Worm (Caenorhabditis elegans) whole organism, L4 larva: ENCODE data around the gene T04A6.2.
A peak's percentile ranks its signal among the peaks of the same experiment; 100 is the strongest.

Source experiments
- F10B5.3 ChIP-seq: sonication (generic microtip); optimal IDR thresholded peaks from 2 replicates; lab custom pipeline; 2016; ENCODE audit warnings: mild to moderate bottlenecking, missing genetic modification characterization, missing compliant biosample characterization
- F37D6.2 ChIP-seq: sonication (generic microtip); optimal IDR thresholded peaks from 2 replicates; lab custom pipeline; 2016; ENCODE audit warnings: mild to moderate bottlenecking, missing genetic modification characterization, missing compliant biosample characterization
- Y105C5A.15 ChIP-seq: fragments of 200-800 bp; sonication (Bioruptor generic); IDR thresholded peaks from 2 replicates; pipeline ENCODE4 v1.3.6; 2022; ENCODE audit warnings: missing genetic modification characterization, missing compliant biosample characterization
- Y75B8A.6 ChIP-seq: fragments of 200-800 bp; sonication (Bioruptor generic); IDR thresholded peaks from 2 replicates; pipeline ENCODE4 v1.3.6; 2022; ENCODE audit warnings: missing genetic modification reagents, missing genetic modification characterization, missing compliant biosample characterization
- aha-1 ChIP-seq: fragments of 150-350 bp; peaks from one replicate; lab custom pipeline; 2014; ENCODE audit warnings: missing biosample characterization, missing genetic modification characterization
- aly-2 ChIP-seq: sonication (generic microtip); optimal IDR thresholded peaks from 2 replicates; lab custom pipeline; 2018; ENCODE audit warnings: missing biosample characterization, missing genetic modification characterization
- ama-1 ChIP-seq: fragments of 150-350 bp; optimal IDR thresholded peaks from 2 replicates; lab custom pipeline; 2014; ENCODE audit warnings: inconsistent platforms, mixed read lengths
- arid-1 ChIP-seq: fragments of 200-800 bp; sonication (Bioruptor generic); conservative IDR thresholded peaks from 2 replicates; pipeline ENCODE4 v1.3.6; 2022; ENCODE audit warnings: missing genetic modification reagents, missing genetic modification characterization, missing compliant biosample characterization
- cey-2 ChIP-seq: sonication (generic microtip); optimal IDR thresholded peaks from 3 replicates; lab custom pipeline; 2017; ENCODE audit warnings: missing genetic modification characterization, mild to moderate bottlenecking, missing compliant biosample characterization, antibody characterized with exemption, borderline replicate concordance; ENCODE audit not compliant: insufficient read depth
- ctbp-1 ChIP-seq: fragments of 200-800 bp; sonication (Bioruptor generic); IDR thresholded peaks from 2 replicates; pipeline ENCODE4 v1.3.6; 2022; ENCODE audit warnings: missing genetic modification reagents, missing genetic modification characterization, missing compliant biosample characterization
- daf-12 ChIP-seq: fragments of 150-350 bp; optimal IDR thresholded peaks from 2 replicates; lab custom pipeline; 2014; ENCODE audit warnings: missing biosample characterization, missing genetic modification reagents, missing genetic modification characterization
- dmd-6 ChIP-seq: fragments of 200-800 bp; sonication (Bioruptor generic); IDR thresholded peaks from 2 replicates; pipeline ENCODE4 v1.3.6; 2022; ENCODE audit warnings: missing genetic modification reagents, missing genetic modification characterization, missing compliant biosample characterization
- dmd-9 ChIP-seq: fragments of 200-800 bp; sonication (Bioruptor generic); IDR thresholded peaks from 2 replicates; pipeline ENCODE4 v1.3.6; 2022; ENCODE audit warnings: missing genetic modification reagents, missing genetic modification characterization, missing compliant biosample characterization
- dpl-1 ChIP-seq: fragments of 150-350 bp; optimal IDR thresholded peaks from 2 replicates; lab custom pipeline; 2014; ENCODE audit warnings: missing biosample characterization, missing genetic modification reagents, missing genetic modification characterization
- duxl-1 ChIP-seq: sonication (generic microtip); optimal IDR thresholded peaks from 2 replicates; lab custom pipeline; 2016; ENCODE audit warnings: mild to moderate bottlenecking, missing genetic modification characterization, moderate library complexity, missing compliant biosample characterization; ENCODE audit not compliant: poor library complexity
- dve-1 ChIP-seq: sonication (generic microtip); optimal IDR thresholded peaks from 2 replicates; lab custom pipeline; 2017; ENCODE audit warnings: antibody characterized with exemption, mild to moderate bottlenecking, missing genetic modification characterization, missing compliant biosample characterization; ENCODE audit not compliant: insufficient read depth
- fkh-10 ChIP-seq: fragments of 150-350 bp; optimal IDR thresholded peaks from 2 replicates; lab custom pipeline; 2014; ENCODE audit warnings: missing biosample characterization, missing genetic modification reagents, missing genetic modification characterization
- hlh-11 ChIP-seq: fragments of 200-800 bp; sonication (Bioruptor generic); optimal IDR thresholded peaks from 2 replicates; lab custom pipeline; 2018; ENCODE audit warnings: mild to moderate bottlenecking, missing genetic modification characterization, missing compliant biosample characterization
- lim-7 ChIP-seq: fragments of 200-800 bp; sonication (Bioruptor generic); IDR thresholded peaks from 2 replicates; pipeline ENCODE4 v1.3.6; 2022; ENCODE audit warnings: missing genetic modification characterization, missing compliant biosample characterization
- lin-1 ChIP-seq: fragments of 200-800 bp; sonication (Bioruptor generic); IDR thresholded peaks from 2 replicates; pipeline ENCODE4 v1.3.6; 2022; ENCODE audit warnings: missing genetic modification reagents, missing genetic modification characterization, missing compliant biosample characterization
- lin-13 ChIP-seq: fragments of 150-350 bp; optimal IDR thresholded peaks from 2 replicates; lab custom pipeline; 2014; ENCODE audit warnings: missing biosample characterization, missing genetic modification reagents, missing genetic modification characterization
- lir-3 ChIP-seq: sonication (generic microtip); optimal IDR thresholded peaks from 2 replicates; lab custom pipeline; 2016; ENCODE audit warnings: mild to moderate bottlenecking, missing genetic modification characterization, missing compliant biosample characterization
- lsy-2 ChIP-seq, 2 experiments: fragments of 150-350 bp in 1 of 2; sonication (generic microtip) in 1 of 2; optimal IDR thresholded peaks; 2 replicates each; lab custom pipeline; 2014 to 2017; ENCODE audit warnings: missing biosample characterization in 2 of 2, missing genetic modification characterization in 2 of 2
- mdl-1 ChIP-seq, 2 experiments: fragments of 150-350 bp in 1 of 2; sonication (generic microtip) in 1 of 2; optimal IDR thresholded peaks; 2 replicates each; lab custom pipeline; 2014 to 2017; ENCODE audit warnings: missing biosample characterization in 2 of 2, missing genetic modification characterization in 2 of 2
- mdt-29 ChIP-seq: fragments of 200-800 bp; sonication (Bioruptor generic); IDR thresholded peaks from 2 replicates; pipeline ENCODE4 v1.3.6; 2022; ENCODE audit warnings: missing genetic modification reagents, missing genetic modification characterization, missing compliant biosample characterization
- mep-1 ChIP-seq: fragments of 150-350 bp; sonication (generic microtip); optimal IDR thresholded peaks from 3 replicates; lab custom pipeline; 2014; ENCODE audit warnings: missing biosample characterization, missing genetic modification characterization
- nhr-11 ChIP-seq: fragments of 150-350 bp; optimal IDR thresholded peaks from 2 replicates; lab custom pipeline; 2014; ENCODE audit warnings: missing biosample characterization, missing genetic modification characterization
- nhr-111 ChIP-seq: fragments of 200-800 bp; sonication (Bioruptor generic); optimal IDR thresholded peaks from 2 replicates; lab custom pipeline; 2018; ENCODE audit warnings: mild to moderate bottlenecking, missing genetic modification characterization, missing compliant biosample characterization
- nhr-28 ChIP-seq: fragments of 150-350 bp; optimal IDR thresholded peaks from 2 replicates; lab custom pipeline; 2014; ENCODE audit warnings: missing biosample characterization, missing genetic modification characterization
- nhr-41 ChIP-seq: fragments of 200-800 bp; sonication (Bioruptor generic); IDR thresholded peaks from 2 replicates; pipeline ENCODE4 v1.3.6; 2022; ENCODE audit warnings: missing genetic modification reagents, missing genetic modification characterization, missing compliant biosample characterization
- nhr-48 ChIP-seq: sonication (generic microtip); optimal IDR thresholded peaks from 2 replicates; lab custom pipeline; 2016; ENCODE audit warnings: mild to moderate bottlenecking, missing genetic modification characterization, missing compliant biosample characterization
- nhr-6 ChIP-seq: fragments of 150-350 bp; optimal IDR thresholded peaks from 2 replicates; lab custom pipeline; 2014; ENCODE audit warnings: missing biosample characterization, missing genetic modification characterization
- nhr-77 ChIP-seq: fragments of 150-350 bp; optimal IDR thresholded peaks from 2 replicates; lab custom pipeline; 2014; ENCODE audit warnings: missing biosample characterization, missing genetic modification characterization
- php-3 ChIP-seq: fragments of 200-800 bp; sonication (Bioruptor generic); IDR thresholded peaks from 2 replicates; pipeline ENCODE4 v1.3.6; 2022; ENCODE audit warnings: missing genetic modification reagents, missing genetic modification characterization, missing compliant biosample characterization
- saeg-2 ChIP-seq: fragments of 200-800 bp; sonication (Bioruptor generic); IDR thresholded peaks from 2 replicates; pipeline ENCODE4 v1.3.6; 2022; ENCODE audit warnings: missing genetic modification reagents, missing genetic modification characterization, missing compliant biosample characterization
- skn-1 ChIP-seq: fragments of 150-350 bp; optimal IDR thresholded peaks from 2 replicates; lab custom pipeline; 2014; ENCODE audit warnings: missing biosample characterization, missing genetic modification characterization
- spr-1 ChIP-seq: sonication (generic microtip); optimal IDR thresholded peaks from 2 replicates; lab custom pipeline; 2016; ENCODE audit warnings: mild to moderate bottlenecking, missing genetic modification characterization, missing compliant biosample characterization
- spr-3 ChIP-seq: fragments of 200-800 bp; sonication (Bioruptor generic); optimal IDR thresholded peaks from 2 replicates; lab custom pipeline; 2018; ENCODE audit warnings: mild to moderate bottlenecking, missing genetic modification characterization, missing compliant biosample characterization
- tra-1 ChIP-seq: fragments of 200-800 bp; sonication (Bioruptor generic); IDR thresholded peaks from 2 replicates; pipeline ENCODE4 v1.3.6; 2022; ENCODE audit warnings: missing genetic modification reagents, missing genetic modification characterization, missing compliant biosample characterization
- unc-62 ChIP-seq, 3 experiments: fragments of 150-350 bp in 1 of 3; sonication (generic microtip); optimal IDR thresholded peaks in 2 of 3; peaks in 1 of 3; 1 replicate in 1 of 3; 2 replicates in 2 of 3; lab custom pipeline; 2014 to 2017; ENCODE audit warnings: missing biosample characterization in 3 of 3, missing genetic modification characterization in 3 of 3, missing genetic modification reagents in 3 of 3, missing genotype in 1 of 3
- vab-7 ChIP-seq: fragments of 200-800 bp; sonication (Bioruptor generic); IDR thresholded peaks from 2 replicates; pipeline ENCODE4 v1.3.6; 2022; ENCODE audit warnings: missing genetic modification reagents, missing genetic modification characterization, missing compliant biosample characterization
- ztf-7 ChIP-seq: fragments of 150-350 bp; optimal IDR thresholded peaks from 2 replicates; lab custom pipeline; 2014; ENCODE audit warnings: missing biosample characterization, missing genetic modification characterization

The T04A6.2 gene

DNA sequence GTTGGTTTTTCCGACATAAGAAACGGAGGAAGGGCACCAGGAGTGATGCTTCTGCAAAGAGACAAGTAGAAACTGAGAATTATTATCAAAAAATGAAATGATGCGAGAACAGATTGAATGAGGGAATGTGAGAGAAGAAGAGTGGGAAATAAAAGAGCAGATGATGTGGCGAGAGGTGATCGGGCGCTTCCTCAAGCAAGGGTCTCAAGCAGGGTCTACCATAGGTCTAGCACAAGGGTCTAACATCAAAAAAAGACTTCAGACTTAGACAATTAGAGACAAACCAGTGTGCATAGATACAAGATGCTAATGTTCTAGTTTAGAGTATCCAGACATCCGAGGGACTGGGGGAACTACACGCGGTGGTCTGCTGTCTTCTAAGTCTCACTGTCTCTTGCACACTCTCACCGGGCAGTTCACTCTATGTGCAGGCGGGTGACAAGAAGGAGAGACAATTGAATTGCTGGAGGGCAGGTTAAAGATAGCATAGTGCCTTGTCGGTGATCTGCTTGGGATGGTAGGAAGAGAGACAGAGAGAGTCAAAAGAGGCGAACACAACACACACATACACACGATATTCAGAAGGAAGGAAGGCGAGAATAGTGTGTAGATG is 44.4 kb upstream of the T04A6.2 start, which contains the start of gene R13A5.7 (continued):
- TF ChIP-seq unc-62 (GFP tag; optimal IDR thresholded peaks at IDR 0.05 in 1 of 2; lab: Kevin White, UChicago) (peak in 1 of 2 experiments; percentile 97), unc-62 (tag; optimal IDR thresholded peaks at IDR 0.05; lab: Kevin White, UChicago) (no peak), aha-1 (tag; lab: Kevin White, UChicago) (peak; percentile 14), arid-1 (GFP tag; lab: Robert Waterston, UW) (peak; percentile 75; the same call in 1 of the 2 replicates), hlh-11 (tag; lab: Kevin White, UChicago) (peak; percentile 93), nhr-6 (tag; lab: Kevin White, UChicago) (peak; percentile 75), dmd-9 (GFP tag; lab: Robert Waterston, UW) (no peak), dve-1 (tag; lab: Kevin White, UChicago) (peak; percentile 88), saeg-2 (GFP tag; lab: Robert Waterston, UW) (0 out of 2 replicates have a peak, but pooled peaks have one; percentile 20), Y105C5A.15 (GFP tag; lab: Robert Waterston, UW) (no peak), F37D6.2 (tag; lab: Kevin White, UChicago) (peak; percentile 31), Y75B8A.6 (GFP tag; lab: Robert Waterston, UW) (no peak), lin-13 (peak; percentile 54), nhr-28 (tag; lab: Kevin White, UChicago) (peak; percentile 90), ztf-7 (tag; lab: Kevin White, UChicago) (no peak), tra-1 (GFP tag; lab: Robert Waterston, UW) (0 out of 2 replicates have a peak, but pooled peaks have one; percentile 37), nhr-11 (peak; percentile 74), nhr-48 (tag; lab: Kevin White, UChicago) (peak; percentile 47), lir-3 (tag; lab: Kevin White, UChicago) (no peak), nhr-77 (tag; lab: Kevin White, UChicago) (peak; percentile 67), lin-1 (GFP tag; lab: Robert Waterston, UW) (0 out of 2 replicates have a peak, but pooled peaks have one; percentile 35), nhr-41 (GFP tag; lab: Robert Waterston, UW) (0 out of 2 replicates have a peak, but pooled peaks have one; percentile 25), ama-1 (no peak), spr-1 (tag; lab: Kevin White, UChicago) (peak; percentile 15), nhr-111 (no peak), duxl-1 (peak; percentile 22), dpl-1 (GFP tag; lab: Kevin White, UChicago) (peak; percentile 48), aly-2 (tag; lab: Kevin White, UChicago) (no peak), php-3 (0 out of 2 replicates have a peak, but pooled peaks have one; percentile 46), F10B5.3 (peak; percentile 35), cey-2 (no peak), skn-1 (no peak), daf-12 (no peak), vab-7 (GFP tag; lab: Robert Waterston, UW) (no peak), mdt-29 (GFP tag; lab: Robert Waterston, UW) (0 out of 2 replicates have a peak, but pooled peaks have one; percentile 35), lim-7 (no peak), mdl-1 (tag; optimal IDR thresholded peaks at IDR 0.05; lab: Kevin White, UChicago) (peak; percentile 95 to 96), lsy-2 (tag; optimal IDR thresholded peaks at IDR 0.05; lab: Kevin White, UChicago) (peak; percentile 85 to 86), spr-3 (GFP tag; lab: Kevin White, UChicago) (no peak), fkh-10 (GFP tag; lab: Kevin White, UChicago) (peak; percentile 66), mep-1 (tag; lab: Kevin White, UChicago) (peak; percentile 83), dmd-6 (GFP tag; lab: Robert Waterston, UW) (peak; percentile 77), ctbp-1 (peak; percentile 63; the same call in 1 of the 2 replicates)
- TF ChIP-seq, all 104 proteins: peak for 43
